Fruit fly (Drosophila melanogaster) whole organism, adult: ENCODE results near the gene nAChRbeta1.

ENCODE experiments used
- CG12768 ChIP-seq: fragments of 200-800 bp; sonication (Bioruptor generic); optimal IDR thresholded peaks from 2 replicates; lab custom pipeline; 2017; ENCODE audit warnings: missing biosample characterization, missing genetic modification characterization, mild to moderate bottlenecking, moderate library complexity, missing genetic modification reagents
- cic ChIP-seq: fragments of 200-800 bp; sonication (Bioruptor generic); optimal IDR thresholded peaks from 2 replicates; lab custom pipeline; 2017; ENCODE audit warnings: missing biosample characterization, mild to moderate bottlenecking, missing genetic modification characterization, moderate library complexity
- kay ChIP-seq: fragments of 200-800 bp; sonication (Bioruptor generic); peaks from one replicate; lab custom pipeline; 2016; ENCODE audit warnings: missing biosample characterization, missing genetic modification characterization, borderline replicate concordance

DNA sequence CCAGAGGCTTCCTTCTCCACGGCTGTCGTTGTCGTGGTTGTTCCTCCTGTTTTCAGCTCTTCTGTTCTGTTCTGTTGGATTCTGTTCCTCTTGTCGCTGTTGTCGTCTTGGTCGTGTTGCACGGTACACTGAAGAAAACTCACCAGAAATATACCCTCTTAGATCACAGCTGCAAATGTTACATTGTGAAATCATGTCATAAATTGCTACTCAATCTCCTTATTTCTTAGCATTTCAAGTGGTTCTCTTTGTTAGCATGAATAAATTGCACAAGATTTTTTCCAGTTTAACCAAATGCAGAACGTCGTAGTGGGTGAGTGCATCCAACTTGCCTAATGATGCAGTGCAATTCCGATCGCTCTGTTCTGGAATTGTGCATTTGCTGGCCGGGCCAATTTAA lies 31.3 kb upstream of the nAChRbeta1 start:
- TF ChIP-seq kay (GFP tag; lab: Kevin White, UChicago) = no peak
- TF ChIP-seq cic (GFP tag; lab: Kevin White, UChicago) = no peak
- no peak for TF ChIP-seq CG12768
